2 fruit fly cellular contexts compared by ENCODE assay signal in the genomic region with DNA sequence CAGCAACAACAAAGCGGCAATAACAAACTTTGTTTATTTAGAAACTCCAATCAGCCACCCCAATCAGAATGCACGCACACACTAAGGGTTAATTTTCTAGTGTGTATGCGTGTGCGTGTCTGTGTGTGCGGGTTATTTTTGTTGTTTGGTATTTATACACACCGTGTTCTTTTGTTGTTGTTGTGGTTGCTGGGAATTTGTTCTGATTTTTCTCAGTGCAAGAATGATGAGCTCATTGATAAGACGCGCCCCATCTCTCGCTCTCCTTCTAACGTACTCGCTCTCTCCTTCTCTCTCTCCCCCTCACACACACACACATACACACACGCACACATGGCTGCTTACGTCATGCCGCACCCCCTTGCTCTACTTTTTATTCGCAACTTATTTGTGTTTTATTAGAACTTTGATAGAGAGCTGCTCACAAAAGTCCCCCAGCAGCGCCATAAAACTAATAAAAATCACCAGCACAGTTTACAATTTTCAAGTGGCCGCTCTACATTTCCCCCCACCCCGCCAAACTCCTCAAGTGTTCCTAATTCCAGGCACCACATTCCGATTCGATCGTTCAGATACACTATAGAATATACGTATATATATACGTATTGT.
A peak's percentile ranks its signal among the peaks of the same experiment; 100 is the strongest.
TF ChIP-seq lines count a peak whose summit lies in the region.

No protein-coding gene starts in this region.

TF ChIP-seq in whole organism, embryonic, 481 proteins besides CTCF, POLR2A, EP300 and RAD21 (continued from another document and continues in another):
- no peak for TF ChIP-seq Ravus (GFP tag; IDR thresholded peaks at IDR 0.05; lab: Robert Waterston, UW)
- no peak for TF ChIP-seq Max (GFP tag; optimal IDR thresholded peaks at IDR 0.05; lab: Kevin White, UChicago)
- TF ChIP-seq Dbx (GFP tag; IDR thresholded peaks at IDR 0.05; lab: Robert Waterston, UW), result 0 out of 3 replicates have a peak, but pooled peaks have one; percentile 51
- 0 out of 2 replicates have a peak, but pooled peaks have one; percentile 3 for TF ChIP-seq onecut (GFP tag; IDR thresholded peaks at IDR 0.05; lab: Robert Waterston, UW)
- peak; percentile 40; the same call in 1 of the 2 replicates for TF ChIP-seq Ptx1 (GFP tag; IDR thresholded peaks at IDR 0.05; lab: Robert Waterston, UW)
- TF ChIP-seq NFAT (GFP tag; IDR thresholded peaks at IDR 0.05; lab: Robert Waterston, UW), result peak; percentile 66; the same call in 1 of the 2 replicates
- TF ChIP-seq lab (GFP tag; optimal IDR thresholded peaks at IDR 0.05; lab: Kevin White, UChicago), result peak; percentile 71
- no peak for TF ChIP-seq twi (tag; optimal IDR thresholded peaks at IDR 0.05; lab: Kevin White, UChicago)
- peak; percentile 39; the same call in 1 of the 2 replicates for TF ChIP-seq Xrp1 (GFP tag; IDR thresholded peaks at IDR 0.05; lab: Robert Waterston, UW)
- TF ChIP-seq Kr (GFP tag; optimal IDR thresholded peaks at IDR 0.05; lab: Kevin White, UChicago), result no peak
- peak; percentile 47; the same call in 1 of the 2 replicates for TF ChIP-seq CG14014 (GFP tag; IDR thresholded peaks at IDR 0.05; lab: Robert Waterston, UW)
- TF ChIP-seq vvl (GFP tag; IDR thresholded peaks at IDR 0.05; lab: Robert Waterston, UW), result peak; percentile 80
- TF ChIP-seq CG14667 (GFP tag; IDR thresholded peaks at IDR 0.05; lab: Robert Waterston, UW), result peak; percentile 41; the same call in 1 of the 2 replicates
- peak; percentile 5 for TF ChIP-seq ab (GFP tag; optimal IDR thresholded peaks at IDR 0.05; lab: Kevin White, UChicago)
- TF ChIP-seq tin (GFP tag; optimal IDR thresholded peaks at IDR 0.05; lab: Kevin White, UChicago), result peak; percentile 14
- TF ChIP-seq CG4617 (GFP tag; optimal IDR thresholded peaks at IDR 0.05; lab: Kevin White, UChicago; ENCODE audit: borderline replicate concordance), result peak; percentile 3
- no peak for TF ChIP-seq inv (GFP tag; IDR thresholded peaks at IDR 0.05; lab: Robert Waterston, UW; ENCODE audit: partially characterized antibody)
- peak; percentile 71 for TF ChIP-seq CG18599 (GFP tag; optimal IDR thresholded peaks at IDR 0.05; lab: Kevin White, UChicago)
- TF ChIP-seq sd (tag; optimal IDR thresholded peaks at IDR 0.05; lab: Kevin White, UChicago), result peak; percentile 88
- no peak for TF ChIP-seq Hmx (GFP tag; optimal IDR thresholded peaks at IDR 0.05; lab: Kevin White, UChicago)
- TF ChIP-seq eyg (GFP tag; optimal IDR thresholded peaks at IDR 0.05; lab: Kevin White, UChicago), result peak; percentile 28
- peak; percentile 36 for TF ChIP-seq Oli (tag; optimal IDR thresholded peaks at IDR 0.05; lab: Kevin White, UChicago)
- peak; percentile 23 for TF ChIP-seq CG30403 (GFP tag; optimal IDR thresholded peaks at IDR 0.05; lab: Kevin White, UChicago)
- peak; percentile 46; the same call in 1 of the 2 replicates for TF ChIP-seq seq (GFP tag; IDR thresholded peaks at IDR 0.05; lab: Robert Waterston, UW)
- TF ChIP-seq klu (GFP tag; IDR thresholded peaks at IDR 0.05; lab: Robert Waterston, UW), result 0 out of 2 replicates have a peak, but pooled peaks have one; percentile 19
- no peak for TF ChIP-seq psq (GFP tag; optimal IDR thresholded peaks at IDR 0.05; lab: Kevin White, UChicago)
- no peak for TF ChIP-seq Six4 (GFP tag; optimal IDR thresholded peaks at IDR 0.05; lab: Kevin White, UChicago)
- peak; percentile 7 for TF ChIP-seq CG12299 (tag; optimal IDR thresholded peaks at IDR 0.05; lab: Kevin White, UChicago)
- TF ChIP-seq PHDP (tag; optimal IDR thresholded peaks at IDR 0.05; lab: Kevin White, UChicago), result peak; percentile 44
- peak; percentile 29 for TF ChIP-seq CG12744 (GFP tag; optimal IDR thresholded peaks at IDR 0.05; lab: Kevin White, UChicago)
- TF ChIP-seq CG1233 (GFP tag; optimal IDR thresholded peaks at IDR 0.05; lab: Kevin White, UChicago), result no peak
- TF ChIP-seq CG4707 (GFP tag; optimal IDR thresholded peaks at IDR 0.05; lab: Kevin White, UChicago), result no peak
- TF ChIP-seq B-H1 (GFP tag; IDR thresholded peaks at IDR 0.05; lab: Robert Waterston, UW), result no peak
- peak; percentile 59; the same call in 1 of the 3 replicates for TF ChIP-seq zfh1 (GFP tag; IDR thresholded peaks at IDR 0.05; lab: Robert Waterston, UW)
- TF ChIP-seq Dad (GFP tag; optimal IDR thresholded peaks at IDR 0.05; lab: Kevin White, UChicago), result no peak
- TF ChIP-seq exex (tag; optimal IDR thresholded peaks at IDR 0.05; lab: Kevin White, UChicago), result peak; percentile 52
- no peak for TF ChIP-seq dati (GFP tag; IDR thresholded peaks at IDR 0.05; lab: Robert Waterston, UW)
- peak; percentile 32 for TF ChIP-seq gcm (GFP tag; optimal IDR thresholded peaks at IDR 0.05; lab: Kevin White, UChicago)
- TF ChIP-seq CG3847 (GFP tag; IDR thresholded peaks at IDR 0.05; lab: Robert Waterston, UW), result peak; percentile 45; the same call in 1 of the 2 replicates
- TF ChIP-seq dimm (GFP tag; IDR thresholded peaks at IDR 0.05; lab: Robert Waterston, UW), result no peak
- no peak for TF ChIP-seq CG17612 (GFP tag; IDR thresholded peaks at IDR 0.05; lab: Robert Waterston, UW)
- TF ChIP-seq ranshi (GFP tag; IDR thresholded peaks at IDR 0.05; lab: Robert Waterston, UW), result peak; percentile 51
- TF ChIP-seq CG1603 (tag; optimal IDR thresholded peaks at IDR 0.05; lab: Kevin White, UChicago), result peak; percentile 48
- peak; percentile 23; the same call in 1 of the 2 replicates for TF ChIP-seq CG10366 (GFP tag; IDR thresholded peaks at IDR 0.05; lab: Robert Waterston, UW)
- no peak for TF ChIP-seq ap (GFP tag; IDR thresholded peaks at IDR 0.05; lab: Robert Waterston, UW)
- peak; percentile 42 for TF ChIP-seq CG9727 (GFP tag; optimal IDR thresholded peaks at IDR 0.05; lab: Kevin White, UChicago)
- peak; percentile 46 for TF ChIP-seq bcd (GFP tag; optimal IDR thresholded peaks at IDR 0.05; lab: Kevin White, UChicago)
- TF ChIP-seq CG2678 (tag; optimal IDR thresholded peaks at IDR 0.05; lab: Kevin White, UChicago), result peak; percentile 58
- TF ChIP-seq Doc3 (GFP tag; IDR thresholded peaks at IDR 0.05; lab: Robert Waterston, UW; ENCODE audit: partially characterized antibody), result no peak
- TF ChIP-seq rib (GFP tag; IDR thresholded peaks at IDR 0.05; lab: Robert Waterston, UW), result peak; percentile 67; the same call in 1 of the 2 replicates
- peak; percentile 62; the same call in 1 of the 3 replicates for TF ChIP-seq CG11456 (GFP tag; IDR thresholded peaks at IDR 0.05; lab: Robert Waterston, UW)
- TF ChIP-seq org-1 (GFP tag; optimal IDR thresholded peaks at IDR 0.05; lab: Kevin White, UChicago), result peak; percentile 17
- no peak for TF ChIP-seq crp (GFP tag; optimal IDR thresholded peaks at IDR 0.05; lab: Kevin White, UChicago)
- peak; percentile 28 for TF ChIP-seq Dip3 (GFP tag; optimal IDR thresholded peaks at IDR 0.05; lab: Kevin White, UChicago)
- TF ChIP-seq schlank (tag; optimal IDR thresholded peaks at IDR 0.05; lab: Kevin White, UChicago), result no peak
- TF ChIP-seq so (GFP tag; IDR thresholded peaks at IDR 0.05; lab: Robert Waterston, UW), result 0 out of 3 replicates have a peak, but pooled peaks have one; percentile 26
- TF ChIP-seq CG12071 (GFP tag; optimal IDR thresholded peaks at IDR 0.05; lab: Kevin White, UChicago), result peak; percentile 2
- TF ChIP-seq CG11560 (tag; IDR thresholded peaks at IDR 0.05; lab: Robert Waterston, UW), result no peak
- no peak for TF ChIP-seq Nf-YC (tag; optimal IDR thresholded peaks at IDR 0.05; lab: Kevin White, UChicago)
- TF ChIP-seq CG10274 (GFP tag; optimal IDR thresholded peaks at IDR 0.05; lab: Kevin White, UChicago), result no peak

TF ChIP-seq in whole organism, prepupa, 60 proteins besides CTCF, POLR2A, EP300 and RAD21 (continued from another document):
- TF ChIP-seq CG8119 (GFP tag; IDR thresholded peaks at IDR 0.05; lab: Robert Waterston, UW) (peak; percentile 30; the same call in 2 of the 3 replicates), Ets96B (tag; optimal IDR thresholded peaks at IDR 0.05; lab: Kevin White, UChicago) (peak; percentile 13), CG1621 (tag; optimal IDR thresholded peaks at IDR 0.05; lab: Kevin White, UChicago) (peak; percentile 28), CG11902 (GFP tag; optimal IDR thresholded peaks at IDR 0.05; lab: Kevin White, UChicago) (no peak), dac (GFP tag; optimal IDR thresholded peaks at IDR 0.05; lab: Kevin White, UChicago) (no peak), CG10631 (GFP tag; optimal IDR thresholded peaks at IDR 0.05; lab: Kevin White, UChicago) (peak; percentile 35), spab (GFP tag; optimal IDR thresholded peaks at IDR 0.05; lab: Kevin White, UChicago) (no peak), CG34406 (GFP tag; optimal IDR thresholded peaks at IDR 0.05; lab: Kevin White, UChicago) (no peak), topi (GFP tag; optimal IDR thresholded peaks at IDR 0.05; lab: Kevin White, UChicago) (peak; percentile 38), CG3919 (GFP tag; optimal IDR thresholded peaks at IDR 0.05; lab: Kevin White, UChicago) (peak; percentile 13)
